Fruit fly (Drosophila melanogaster) whole organism, wandering third instar larva: Measurements from ENCODE around the gene COX6CL.

ENCODE experiments used
- GATAd ChIP-seq: sonication (Bioruptor generic); optimal IDR thresholded peaks from 2 replicates; lab custom pipeline; 2016; ENCODE audit warnings: missing biosample characterization, missing genetic modification characterization
- pan ChIP-seq: fragments of >200 bp; optimal IDR thresholded peaks from 2 replicates; lab custom pipeline; 2017
- psq ChIP-seq: fragments of 200-800 bp; sonication (Bioruptor generic); optimal IDR thresholded peaks from 3 replicates; lab custom pipeline; 2017; ENCODE audit warnings: missing biosample characterization, mild to moderate bottlenecking, missing genetic modification characterization, moderate library complexity
- sv ChIP-seq: fragments of 200-800 bp; sonication (Bioruptor generic); optimal IDR thresholded peaks from 3 replicates; lab custom pipeline; 2016; ENCODE audit warnings: missing biosample characterization, missing genetic modification characterization
- usp ChIP-seq: fragments of >200 bp; optimal IDR thresholded peaks from 2 replicates; lab custom pipeline; 2017; ENCODE audit warnings: missing biosample characterization, missing genetic modification characterization

DNA sequence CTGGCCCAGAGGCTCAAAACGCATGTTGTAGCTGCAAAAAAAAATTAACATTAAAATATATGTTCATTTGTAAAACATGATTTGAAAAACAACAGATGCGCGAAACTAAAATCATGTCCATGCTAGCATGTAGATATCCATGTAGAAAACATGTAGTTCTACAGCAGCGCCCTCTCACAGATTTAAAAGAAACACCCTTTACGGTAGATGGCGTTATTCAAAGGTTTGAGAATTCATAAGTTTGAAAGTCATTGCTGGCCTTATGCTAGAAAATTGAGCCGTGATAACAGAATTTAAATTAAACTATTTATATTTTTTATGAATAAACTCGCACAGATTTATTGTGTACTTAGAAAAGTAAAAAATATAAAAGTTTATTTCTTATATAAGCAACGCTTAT, 47.1 kb downstream of the COX6CL start:
- no peak for TF ChIP-seq pan (lab: Kevin White, UChicago)
- TF ChIP-seq sv (GFP tag; lab: Kevin White, UChicago) = no peak
- TF ChIP-seq usp = no peak
- no peak for TF ChIP-seq GATAd (GFP tag; lab: Kevin White, UChicago)
- TF ChIP-seq psq (GFP tag; lab: Kevin White, UChicago) = no peak
